Worm (Caenorhabditis elegans): Measurements from ENCODE around the gene rmd-2.

rmd-2 gene

DNA sequence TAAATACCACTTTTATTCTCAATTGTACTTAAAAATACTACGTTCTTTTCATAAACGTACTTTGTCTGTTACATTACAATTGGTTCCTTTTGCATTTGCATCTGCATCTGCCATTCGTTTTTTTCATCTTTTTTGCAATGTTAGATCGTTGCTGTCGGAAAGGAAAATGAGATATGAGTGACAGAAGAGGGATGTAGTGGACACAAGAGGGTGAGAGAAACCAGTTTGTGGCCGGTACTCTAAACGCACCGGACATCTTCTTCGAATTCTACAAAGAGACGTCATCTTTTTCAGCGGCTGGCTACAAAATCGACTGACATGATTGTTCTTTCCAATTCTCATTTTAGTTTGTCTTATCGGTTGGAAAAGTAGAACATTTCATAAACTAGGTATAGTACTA is 16.6 kb upstream of the rmd-2 start:
- no peak for TF ChIP-seq dve-1 (tag; optimal IDR thresholded peaks at IDR 0.05)

ce11 chrV:10000760-10001159 is 14.7 kb upstream of the rmd-2 start, which contains the start of gene K08H10.10:
Gene K08H10.10, plus strand, starts transcription at chrV:10001060.
- no peak for TF ChIP-seq hlh-8 (tag; optimal IDR thresholded peaks at IDR 0.05)
- TF ChIP-seq nhr-11 (tag; optimal IDR thresholded peaks at IDR 0.05): no peak
- no peak for TF ChIP-seq rnt-1 (tag; optimal IDR thresholded peaks at IDR 0.05)
- no peak for TF ChIP-seq eyg-1 (tag; optimal IDR thresholded peaks at IDR 0.05)
- TF ChIP-seq dve-1 (tag; optimal IDR thresholded peaks at IDR 0.05): no peak

DNA sequence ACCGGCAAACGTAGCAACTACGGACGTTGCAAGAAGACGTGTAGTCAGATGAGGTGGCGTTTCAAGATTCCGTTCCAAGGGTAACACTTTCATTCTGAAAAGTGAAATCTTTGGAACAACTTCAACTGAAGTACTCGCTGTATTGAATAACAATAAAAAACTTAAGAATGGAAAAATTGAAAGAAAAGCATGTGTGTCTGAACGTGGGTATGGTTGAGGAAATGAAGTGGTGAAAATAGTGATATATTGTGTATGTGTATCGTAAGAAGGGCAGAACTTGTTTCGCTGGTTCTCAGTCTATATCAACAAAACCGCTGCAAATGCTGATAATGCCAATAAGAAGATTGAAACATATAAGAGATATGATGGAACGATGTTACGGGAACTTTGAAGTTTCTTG is 9.7 kb upstream of the rmd-2 start, which contains the start of gene K08H10.6:
Gene K08H10.6, minus strand, starts transcription at position 101 of the 400 bp plus-strand sequence.
- TF ChIP-seq ceh-9 (tag; optimal IDR thresholded peaks at IDR 0.05) (no peak), pax-1 (tag; optimal IDR thresholded peaks at IDR 0.05) (no peak), tbx-2 (tag; optimal IDR thresholded peaks at IDR 0.05) (no peak), nhr-11 (tag; optimal IDR thresholded peaks at IDR 0.05) (no peak), odd-2 (tag; optimal IDR thresholded peaks at IDR 0.05) (no peak), ama-1 (optimal IDR thresholded peaks at IDR 0.05) (no peak), ceh-24 (tag; optimal IDR thresholded peaks at IDR 0.05) (no peak), hlh-6 (tag; optimal IDR thresholded peaks at IDR 0.05) (no peak), ref-2 (tag; optimal IDR thresholded peaks at IDR 0.05) (no peak), fkh-6 (tag; optimal IDR thresholded peaks at IDR 0.05) (no peak), npax-4 (tag; optimal IDR thresholded peaks at IDR 0.05) (no peak), ahr-1 (tag; optimal IDR thresholded peaks at IDR 0.05) (no peak), Y22D7AL.16 (tag; optimal IDR thresholded peaks at IDR 0.05) (no peak), pros-1 (tag; optimal IDR thresholded peaks at IDR 0.05) (no peak), ttx-3 (tag; optimal IDR thresholded peaks at IDR 0.05) (no peak), hlh-8 (tag; optimal IDR thresholded peaks at IDR 0.05) (no peak)

DNA sequence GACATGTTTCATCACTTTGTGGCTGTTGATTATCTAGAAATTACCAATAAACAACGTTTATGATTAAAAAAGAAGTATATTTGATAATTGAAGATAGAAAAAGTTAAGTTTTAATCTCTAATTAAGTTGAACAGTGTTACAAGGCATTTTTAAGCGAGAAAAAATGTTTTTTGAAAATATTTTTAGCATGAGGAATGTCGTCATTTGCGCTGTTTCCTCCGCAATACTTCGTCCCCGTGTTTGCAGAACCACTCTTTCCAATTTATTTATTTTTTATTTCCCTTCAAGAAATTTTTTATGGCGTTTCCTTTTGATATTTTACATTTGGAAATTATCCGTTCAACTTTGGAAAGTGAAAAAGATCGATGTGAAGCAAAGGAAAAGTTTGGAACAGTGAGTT is 5.5 kb upstream of the rmd-2 start, which contains the start of the genes rde-1 and trpp-6:
Gene rde-1, minus strand, starts transcription at position 33 of the 400 bp plus-strand sequence.
Gene trpp-6, plus strand, starts transcription at position 286 of the 400 bp plus-strand sequence.
- TF ChIP-seq gmeb-2 (tag; optimal IDR thresholded peaks at IDR 0.05) (no peak), rnt-1 (tag; optimal IDR thresholded peaks at IDR 0.05) (no peak), C08G9.2 (tag; optimal IDR thresholded peaks at IDR 0.05) (no peak), unc-3 (GFP tag; conservative IDR thresholded peaks at IDR 0.05) (no peak), unc-3 (tag; optimal IDR thresholded peaks at IDR 0.05) (no peak), ceh-31 (tag; optimal IDR thresholded peaks at IDR 0.05) (no peak), ttx-3 (tag; optimal IDR thresholded peaks at IDR 0.05) (no peak), eyg-1 (tag; optimal IDR thresholded peaks at IDR 0.05) (no peak), nhr-232 (tag; optimal IDR thresholded peaks at IDR 0.05) (no peak), lim-6 (tag; optimal IDR thresholded peaks at IDR 0.05) (no peak), unc-55 (GFP tag; optimal IDR thresholded peaks at IDR 0.05) (no peak), fkh-6 (tag; optimal IDR thresholded peaks at IDR 0.05) (no peak), hlh-13 (GFP tag; optimal IDR thresholded peaks at IDR 0.05) (no peak), fax-1 (tag; optimal IDR thresholded peaks at IDR 0.05) (no peak), pha-2 (tag; optimal IDR thresholded peaks at IDR 0.05) (no peak), T23F11.4 (GFP tag; optimal IDR thresholded peaks at IDR 0.05) (no peak), pat-9 (tag; optimal IDR thresholded peaks at IDR 0.05) (no peak), F13H6.1 (tag; optimal IDR thresholded peaks at IDR 0.05) (no peak), unc-86 (tag; optimal IDR thresholded peaks at IDR 0.05) (no peak)

ce11 chrV:9987688-9988087 is 1.6 kb upstream of the rmd-2 start, which contains the start of gene C27H6.8:
Gene C27H6.8, minus strand, starts transcription at chrV:9987788.
- TF ChIP-seq ceh-30 (tag; optimal IDR thresholded peaks at IDR 0.05): no peak
- no peak for TF ChIP-seq nhr-11 (tag; optimal IDR thresholded peaks at IDR 0.05)
- TF ChIP-seq sox-4 (tag; optimal IDR thresholded peaks at IDR 0.05): no peak
- no peak for TF ChIP-seq tbx-7 (tag; optimal IDR thresholded peaks at IDR 0.05)
- TF ChIP-seq unc-3 (GFP tag; conservative IDR thresholded peaks at IDR 0.05): no peak
- TF ChIP-seq unc-3 (tag; optimal IDR thresholded peaks at IDR 0.05): no peak
- no peak for TF ChIP-seq unc-42 (tag; optimal IDR thresholded peaks at IDR 0.05)
